Worm (Caenorhabditis elegans) whole organism, L4 larva: ENCODE measurements around the gene C52B9.19.
A peak's percentile ranks its signal among the peaks of the same experiment; 100 is the strongest.

Experiments used
- D1046.2 ChIP-seq: fragments of 200-800 bp; sonication (Bioruptor generic); IDR thresholded peaks from 2 replicates; pipeline ENCODE4 v1.3.6; 2022; ENCODE audit warnings: missing genetic modification characterization, missing compliant biosample characterization
- F26F4.8 ChIP-seq: fragments of 200-800 bp; sonication (Bioruptor generic); conservative IDR thresholded peaks from 2 replicates; pipeline ENCODE4 v1.3.6; 2022; ENCODE audit warnings: missing genetic modification characterization, missing compliant biosample characterization
- F37D6.2 ChIP-seq: sonication (generic microtip); optimal IDR thresholded peaks from 2 replicates; lab custom pipeline; 2016; ENCODE audit warnings: mild to moderate bottlenecking, missing genetic modification characterization, missing compliant biosample characterization
- F44E2.7 ChIP-seq: fragments of 200-800 bp; sonication (Bioruptor generic); IDR thresholded peaks from 2 replicates; pipeline ENCODE4 v2.1.2; 2022; ENCODE audit warnings: missing genetic modification characterization, missing compliant biosample characterization
- T20F7.1 ChIP-seq: fragments of 200-800 bp; sonication (Bioruptor generic); optimal IDR thresholded peaks from 2 replicates; lab custom pipeline; 2018; ENCODE audit warnings: mild to moderate bottlenecking, missing genetic modification characterization, missing compliant biosample characterization
- T26A8.4 ChIP-seq: fragments of 200-800 bp; sonication (Bioruptor generic); IDR thresholded peaks from 2 replicates; pipeline ENCODE4 v1.3.6; 2022; ENCODE audit warnings: missing genetic modification characterization, missing compliant biosample characterization
- Y105C5A.15 ChIP-seq: fragments of 200-800 bp; sonication (Bioruptor generic); IDR thresholded peaks from 2 replicates; pipeline ENCODE4 v1.3.6; 2022; ENCODE audit warnings: missing genetic modification characterization, missing compliant biosample characterization
- aha-1 ChIP-seq: fragments of 150-350 bp; peaks from one replicate; lab custom pipeline; 2014; ENCODE audit warnings: missing biosample characterization, missing genetic modification characterization
- arid-1 ChIP-seq: fragments of 200-800 bp; sonication (Bioruptor generic); conservative IDR thresholded peaks from 2 replicates; pipeline ENCODE4 v1.3.6; 2022; ENCODE audit warnings: missing genetic modification reagents, missing genetic modification characterization, missing compliant biosample characterization
- ceh-28 ChIP-seq: fragments of 150-350 bp; optimal IDR thresholded peaks from 2 replicates; lab custom pipeline; 2014; ENCODE audit warnings: missing biosample characterization, missing genetic modification reagents, missing genetic modification characterization
- ceh-62 ChIP-seq: sonication (generic microtip); optimal IDR thresholded peaks from 2 replicates; lab custom pipeline; 2017; ENCODE audit warnings: missing biosample characterization, missing genetic modification characterization
- ces-1 ChIP-seq: fragments of 150-350 bp; sonication (generic microtip); optimal IDR thresholded peaks from 4 replicates; lab custom pipeline; 2014; ENCODE audit warnings: missing biosample characterization, missing genetic modification reagents, missing genetic modification characterization
- cey-2 ChIP-seq: sonication (generic microtip); optimal IDR thresholded peaks from 3 replicates; lab custom pipeline; 2017; ENCODE audit warnings: missing genetic modification characterization, mild to moderate bottlenecking, missing compliant biosample characterization, antibody characterized with exemption, borderline replicate concordance; ENCODE audit not compliant: insufficient read depth
- daf-16 ChIP-seq, 3 experiments: sonication (generic microtip); optimal IDR thresholded peaks; 2 replicates each; lab custom pipeline; 2016 to 2017; ENCODE audit warnings: missing genetic modification characterization in 3 of 3, missing genetic modification reagents in 3 of 3, mild to moderate bottlenecking in 2 of 3, missing compliant biosample characterization in 2 of 3, missing biosample characterization in 1 of 3, moderate library complexity in 1 of 3
- dpl-1 ChIP-seq: fragments of 150-350 bp; optimal IDR thresholded peaks from 2 replicates; lab custom pipeline; 2014; ENCODE audit warnings: missing biosample characterization, missing genetic modification reagents, missing genetic modification characterization
- duxl-1 ChIP-seq: sonication (generic microtip); optimal IDR thresholded peaks from 2 replicates; lab custom pipeline; 2016; ENCODE audit warnings: mild to moderate bottlenecking, missing genetic modification characterization, moderate library complexity, missing compliant biosample characterization; ENCODE audit not compliant: poor library complexity
- dve-1 ChIP-seq: sonication (generic microtip); optimal IDR thresholded peaks from 2 replicates; lab custom pipeline; 2017; ENCODE audit warnings: antibody characterized with exemption, mild to moderate bottlenecking, missing genetic modification characterization, missing compliant biosample characterization; ENCODE audit not compliant: insufficient read depth
- egl-43 ChIP-seq: fragments of 200-800 bp; sonication (Bioruptor generic); IDR thresholded peaks from 2 replicates; pipeline ENCODE4 v1.3.6; 2022; ENCODE audit warnings: missing genetic modification reagents, missing genetic modification characterization, missing compliant biosample characterization
- fos-1 ChIP-seq: fragments of 150-350 bp; optimal IDR thresholded peaks from 2 replicates; lab custom pipeline; 2014; ENCODE audit warnings: missing biosample characterization, missing genetic modification characterization
- hif-1 ChIP-seq, 2 experiments: sonication (generic microtip); optimal IDR thresholded peaks; 2 replicates each; lab custom pipeline; 2016 to 2017; ENCODE audit warnings: missing compliant biosample characterization in 2 of 2, missing genetic modification characterization in 2 of 2, missing genetic modification reagents in 2 of 2, missing genotype in 2 of 2, mild to moderate bottlenecking in 1 of 2
- hlh-30 ChIP-seq: sonication (generic microtip); optimal IDR thresholded peaks from 2 replicates; lab custom pipeline; 2017; ENCODE audit warnings: antibody characterized with exemption, mild to moderate bottlenecking, missing genetic modification characterization, missing compliant biosample characterization; ENCODE audit not compliant: insufficient read depth
- hmg-1.1 ChIP-seq: fragments of 200-800 bp; sonication (Bioruptor generic); IDR thresholded peaks from 2 replicates; pipeline ENCODE4 v1.3.6; 2022; ENCODE audit warnings: missing genetic modification reagents, missing genetic modification characterization, missing compliant biosample characterization
- lim-7 ChIP-seq: fragments of 200-800 bp; sonication (Bioruptor generic); IDR thresholded peaks from 2 replicates; pipeline ENCODE4 v1.3.6; 2022; ENCODE audit warnings: missing genetic modification characterization, missing compliant biosample characterization
- lin-38 ChIP-seq: fragments of 200-800 bp; sonication (Bioruptor generic); IDR thresholded peaks from 2 replicates; pipeline ENCODE4 v1.3.6; 2022; ENCODE audit warnings: missing genetic modification reagents, missing genetic modification characterization, missing compliant biosample characterization
- lin-39 ChIP-seq: fragments of 150-350 bp; optimal IDR thresholded peaks from 2 replicates; lab custom pipeline; 2014; ENCODE audit warnings: missing biosample characterization, missing genetic modification reagents, missing genetic modification characterization
- lsy-2 ChIP-seq, 2 experiments: fragments of 150-350 bp in 1 of 2; sonication (generic microtip) in 1 of 2; optimal IDR thresholded peaks; 2 replicates each; lab custom pipeline; 2014 to 2017; ENCODE audit warnings: missing biosample characterization in 2 of 2, missing genetic modification characterization in 2 of 2
- madf-5 ChIP-seq, 2 experiments: fragments of 200-800 bp; sonication (Bioruptor generic); IDR thresholded peaks; 2 replicates each; pipeline ENCODE4 v1.3.6; 2022; ENCODE audit warnings: missing compliant biosample characterization in 2 of 2, missing genetic modification characterization in 2 of 2
- mdt-29 ChIP-seq: fragments of 200-800 bp; sonication (Bioruptor generic); IDR thresholded peaks from 2 replicates; pipeline ENCODE4 v1.3.6; 2022; ENCODE audit warnings: missing genetic modification reagents, missing genetic modification characterization, missing compliant biosample characterization
- nhr-10 ChIP-seq: fragments of 150-350 bp; optimal IDR thresholded peaks from 2 replicates; lab custom pipeline; 2014; ENCODE audit warnings: missing biosample characterization, missing genetic modification characterization
- nhr-102 ChIP-seq: sonication (generic microtip); optimal IDR thresholded peaks from 2 replicates; lab custom pipeline; 2016; ENCODE audit warnings: mild to moderate bottlenecking, missing genetic modification characterization, moderate library complexity, missing compliant biosample characterization
- nhr-111 ChIP-seq: fragments of 200-800 bp; sonication (Bioruptor generic); optimal IDR thresholded peaks from 2 replicates; lab custom pipeline; 2018; ENCODE audit warnings: mild to moderate bottlenecking, missing genetic modification characterization, missing compliant biosample characterization
- nhr-28 ChIP-seq: fragments of 150-350 bp; optimal IDR thresholded peaks from 2 replicates; lab custom pipeline; 2014; ENCODE audit warnings: missing biosample characterization, missing genetic modification characterization
- nhr-48 ChIP-seq: sonication (generic microtip); optimal IDR thresholded peaks from 2 replicates; lab custom pipeline; 2016; ENCODE audit warnings: mild to moderate bottlenecking, missing genetic modification characterization, missing compliant biosample characterization
- nhr-77 ChIP-seq: fragments of 150-350 bp; optimal IDR thresholded peaks from 2 replicates; lab custom pipeline; 2014; ENCODE audit warnings: missing biosample characterization, missing genetic modification characterization
- php-3 ChIP-seq: fragments of 200-800 bp; sonication (Bioruptor generic); IDR thresholded peaks from 2 replicates; pipeline ENCODE4 v1.3.6; 2022; ENCODE audit warnings: missing genetic modification reagents, missing genetic modification characterization, missing compliant biosample characterization
- pqm-1 ChIP-seq: sonication (generic microtip); optimal IDR thresholded peaks from 2 replicates; lab custom pipeline; 2017; ENCODE audit warnings: missing biosample characterization, missing genetic modification characterization
- rbr-2 ChIP-seq: sonication (generic microtip); optimal IDR thresholded peaks from 2 replicates; lab custom pipeline; 2016; ENCODE audit warnings: missing genotype, missing genetic modification characterization, missing compliant biosample characterization
- set-16 ChIP-seq: fragments of 200-800 bp; sonication (Bioruptor generic); IDR thresholded peaks from 2 replicates; pipeline ENCODE4 v1.3.6; 2022; ENCODE audit warnings: missing genetic modification reagents, missing genetic modification characterization, missing compliant biosample characterization
- skn-1 ChIP-seq: fragments of 150-350 bp; optimal IDR thresholded peaks from 2 replicates; lab custom pipeline; 2014; ENCODE audit warnings: missing biosample characterization, missing genetic modification characterization
- snpc-4 ChIP-seq: fragments of 150-350 bp; optimal IDR thresholded peaks from 2 replicates; lab custom pipeline; 2014; ENCODE audit warnings: missing biosample characterization, missing genetic modification characterization
- spr-1 ChIP-seq: sonication (generic microtip); optimal IDR thresholded peaks from 2 replicates; lab custom pipeline; 2016; ENCODE audit warnings: mild to moderate bottlenecking, missing genetic modification characterization, missing compliant biosample characterization
- spr-3 ChIP-seq: fragments of 200-800 bp; sonication (Bioruptor generic); optimal IDR thresholded peaks from 2 replicates; lab custom pipeline; 2018; ENCODE audit warnings: mild to moderate bottlenecking, missing genetic modification characterization, missing compliant biosample characterization
- tra-1 ChIP-seq: fragments of 200-800 bp; sonication (Bioruptor generic); IDR thresholded peaks from 2 replicates; pipeline ENCODE4 v1.3.6; 2022; ENCODE audit warnings: missing genetic modification reagents, missing genetic modification characterization, missing compliant biosample characterization
- unc-130 ChIP-seq: sonication (generic microtip); optimal IDR thresholded peaks from 2 replicates; lab custom pipeline; 2016; ENCODE audit warnings: missing genetic modification reagents, missing genetic modification characterization, missing compliant biosample characterization
- unc-62 ChIP-seq, 3 experiments: fragments of 150-350 bp in 1 of 3; sonication (generic microtip); optimal IDR thresholded peaks in 2 of 3; peaks in 1 of 3; 1 replicate in 1 of 3; 2 replicates in 2 of 3; lab custom pipeline; 2014 to 2017; ENCODE audit warnings: missing biosample characterization in 3 of 3, missing genetic modification characterization in 3 of 3, missing genetic modification reagents in 3 of 3, missing genotype in 1 of 3
- ztf-11 ChIP-seq: fragments of 150-350 bp; optimal IDR thresholded peaks from 2 replicates; lab custom pipeline; 2014; ENCODE audit warnings: missing biosample characterization, missing genetic modification characterization
- ztf-7 ChIP-seq: fragments of 150-350 bp; optimal IDR thresholded peaks from 2 replicates; lab custom pipeline; 2014; ENCODE audit warnings: missing biosample characterization, missing genetic modification characterization

Gene C52B9.19

DNA sequence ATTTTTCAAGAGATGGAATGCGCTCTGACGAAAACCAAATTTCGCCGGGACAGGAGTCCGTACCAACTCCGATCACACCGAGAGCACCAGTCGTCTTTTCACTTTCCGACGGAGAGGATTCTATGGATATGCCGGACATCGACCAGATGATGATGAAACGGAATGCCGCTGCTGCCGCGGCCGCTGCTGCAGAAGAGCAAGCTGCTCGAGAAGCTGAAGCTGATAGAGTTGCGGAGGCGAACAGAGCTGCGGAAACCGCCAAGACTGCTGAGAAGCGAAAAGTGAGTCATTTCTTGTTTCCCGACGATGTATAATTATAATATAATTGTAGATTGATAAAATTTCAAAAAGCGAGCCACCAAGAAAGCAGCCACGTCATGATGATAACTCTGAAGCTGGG, 27.0 kb upstream of the C52B9.19 start:
- no peak for TF ChIP-seq rbr-2 (tag; lab: Kevin White, UChicago)
- peak in 1 of 2 experiments; percentile 64 for TF ChIP-seq unc-62 (GFP tag; optimal IDR thresholded peaks at IDR 0.05 in 1 of 2; lab: Kevin White, UChicago)
- TF ChIP-seq unc-62 (tag; optimal IDR thresholded peaks at IDR 0.05; lab: Kevin White, UChicago), result no peak
- TF ChIP-seq set-16 (GFP tag; lab: Robert Waterston, UW), result peak; percentile 81
- TF ChIP-seq spr-1, result no peak
- TF ChIP-seq php-3, result no peak
- 0 out of 2 replicates have a peak, but pooled peaks have one; percentile 27 for TF ChIP-seq D1046.2 (GFP tag; lab: Robert Waterston, UW)
- no peak for TF ChIP-seq cey-2 (tag; lab: Kevin White, UChicago)

DNA sequence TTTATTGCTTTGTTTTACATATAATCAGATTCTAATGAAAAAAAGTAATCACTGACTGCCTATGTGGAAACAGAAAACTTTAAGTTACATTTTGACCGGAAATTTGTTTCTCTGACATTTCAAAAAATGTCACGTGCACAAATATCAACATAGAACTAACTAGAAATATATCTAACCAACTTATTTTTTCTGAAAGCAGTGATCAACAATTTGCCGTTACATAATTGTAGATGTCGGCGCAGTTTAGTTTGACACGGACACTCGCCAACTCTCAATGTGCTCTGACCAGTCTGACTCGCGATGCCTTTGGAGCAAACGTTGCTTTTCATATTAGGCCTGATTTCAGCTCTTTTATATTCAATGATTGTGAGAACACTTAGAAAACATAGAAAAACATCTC, 25.6 kb upstream of the C52B9.19 start, which contains the start of gene srv-6:
Gene srv-6 (plus strand): TSS at position 301 of the 400 bp plus-strand sequence.
- TF ChIP-seq hif-1 (tag; optimal IDR thresholded peaks at IDR 0.05; lab: Kevin White, UChicago), result no peak
- no peak for TF ChIP-seq arid-1 (GFP tag; lab: Robert Waterston, UW)
- TF ChIP-seq snpc-4 (tag; lab: Kevin White, UChicago), result no peak
- no peak for TF ChIP-seq lin-39 (tag; lab: Kevin White, UChicago)
- no peak for TF ChIP-seq F37D6.2
- no peak for TF ChIP-seq pqm-1 (tag; lab: Kevin White, UChicago)
- TF ChIP-seq ztf-7 (tag; lab: Kevin White, UChicago), result no peak
- no peak for TF ChIP-seq nhr-28 (tag; lab: Kevin White, UChicago)

DNA sequence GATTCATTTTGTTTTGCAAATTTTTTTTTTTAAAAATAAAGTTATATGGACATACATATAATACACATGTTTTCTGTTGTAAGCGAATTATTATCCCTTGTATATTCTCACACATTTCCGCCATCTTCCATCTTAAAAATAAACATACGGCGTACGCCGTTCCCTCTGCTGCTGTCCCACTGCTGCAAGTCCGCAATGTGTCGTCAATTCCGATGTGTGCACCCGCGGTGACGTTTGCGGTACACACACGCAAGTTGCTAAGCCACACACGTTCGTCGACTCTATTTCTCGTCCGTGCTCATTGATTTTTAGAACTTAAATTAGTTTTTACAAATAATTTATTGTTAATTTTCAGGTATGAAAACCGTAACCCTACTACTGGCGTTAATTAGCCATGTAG, 22.1 kb upstream of the C52B9.19 start, which contains the start of gene C52B9.4:
Gene C52B9.4 (plus strand): TSS at position 356 of the 400 bp plus-strand sequence.
- TF ChIP-seq F44E2.7 (GFP tag; lab: Robert Waterston, UW) (no peak), madf-5 (GFP tag; IDR thresholded peaks at IDR 0.05; lab: Robert Waterston, UW) (no peak), nhr-10 (tag; lab: Kevin White, UChicago) (no peak), nhr-77 (tag; lab: Kevin White, UChicago) (no peak), lim-7 (GFP tag; lab: Robert Waterston, UW) (no peak), nhr-102 (tag; lab: Kevin White, UChicago) (no peak), dve-1 (peak; percentile 45), unc-62 (GFP tag; optimal IDR thresholded peaks at IDR 0.05 in 1 of 2; lab: Kevin White, UChicago) (no peak), unc-62 (tag; optimal IDR thresholded peaks at IDR 0.05; lab: Kevin White, UChicago) (no peak), ces-1 (GFP tag; lab: Kevin White, UChicago) (no peak), lin-38 (GFP tag; lab: Robert Waterston, UW) (no peak), hmg-1.1 (GFP tag; lab: Robert Waterston, UW) (peak; percentile 76), egl-43 (GFP tag; lab: Robert Waterston, UW) (no peak), ceh-28 (no peak), T26A8.4 (GFP tag; lab: Robert Waterston, UW) (no peak), spr-3 (GFP tag; lab: Kevin White, UChicago) (no peak), Y105C5A.15 (GFP tag; lab: Robert Waterston, UW) (no peak), nhr-48 (tag; lab: Kevin White, UChicago) (peak; percentile 85), skn-1 (tag; lab: Kevin White, UChicago) (no peak), nhr-111 (GFP tag; lab: Kevin White, UChicago) (no peak), lin-39 (tag; lab: Kevin White, UChicago) (no peak), duxl-1 (tag; lab: Kevin White, UChicago) (no peak), tra-1 (GFP tag; lab: Robert Waterston, UW) (no peak), T20F7.1 (GFP tag; lab: Kevin White, UChicago) (no peak), hlh-30 (tag; lab: Kevin White, UChicago) (peak; percentile 41), fos-1 (tag; lab: Kevin White, UChicago) (no peak), aha-1 (tag; lab: Kevin White, UChicago) (peak; percentile 68), ztf-11 (tag; lab: Kevin White, UChicago) (no peak), dpl-1 (peak; percentile 15), lsy-2 (tag; optimal IDR thresholded peaks at IDR 0.05; lab: Kevin White, UChicago) (peak in 1 of 2 experiments; percentile 58), unc-130 (GFP tag; lab: Kevin White, UChicago) (no peak), F26F4.8 (GFP tag; lab: Robert Waterston, UW) (no peak), mdt-29 (GFP tag; lab: Robert Waterston, UW) (no peak), daf-16 (GFP tag; optimal IDR thresholded peaks at IDR 0.05; lab: Kevin White, UChicago) (no peak), daf-16 (tag; optimal IDR thresholded peaks at IDR 0.05; lab: Kevin White, UChicago) (peak; percentile 58), ceh-62 (tag; lab: Kevin White, UChicago) (no peak)
